Fruit fly (Drosophila melanogaster) whole organism, prepupa: Measurements from ENCODE around the gene CG8100.

Source experiments
- CG10669 ChIP-seq: fragments of 200-800 bp; sonication (Bioruptor generic); optimal IDR thresholded peaks from 3 replicates; lab custom pipeline; 2018; ENCODE audit warnings: missing biosample characterization, mild to moderate bottlenecking, missing genetic modification characterization, moderate library complexity
- CG3032 ChIP-seq: fragments of 200-800 bp; optimal IDR thresholded peaks from 2 replicates; lab custom pipeline; 2019; ENCODE audit warnings: missing biosample characterization, mild to moderate bottlenecking, missing genetic modification characterization, moderate library complexity
- CG6792 ChIP-seq: fragments of 200-800 bp; sonication (Bioruptor generic); optimal IDR thresholded peaks from 3 replicates; lab custom pipeline; 2016; ENCODE audit warnings: missing biosample characterization, missing genetic modification characterization
- CG8119 ChIP-seq: fragments of 200-800 bp; sonication (Bioruptor generic); IDR thresholded peaks from 3 replicates; pipeline ENCODE4 v1.3.6; 2022; ENCODE audit warnings: missing biosample characterization, missing genetic modification characterization
- Sox102F ChIP-seq: fragments of 200-800 bp; sonication (Bioruptor generic); optimal IDR thresholded peaks from 2 replicates; lab custom pipeline; 2016; ENCODE audit warnings: missing biosample characterization, mild to moderate bottlenecking, missing genetic modification characterization

DNA sequence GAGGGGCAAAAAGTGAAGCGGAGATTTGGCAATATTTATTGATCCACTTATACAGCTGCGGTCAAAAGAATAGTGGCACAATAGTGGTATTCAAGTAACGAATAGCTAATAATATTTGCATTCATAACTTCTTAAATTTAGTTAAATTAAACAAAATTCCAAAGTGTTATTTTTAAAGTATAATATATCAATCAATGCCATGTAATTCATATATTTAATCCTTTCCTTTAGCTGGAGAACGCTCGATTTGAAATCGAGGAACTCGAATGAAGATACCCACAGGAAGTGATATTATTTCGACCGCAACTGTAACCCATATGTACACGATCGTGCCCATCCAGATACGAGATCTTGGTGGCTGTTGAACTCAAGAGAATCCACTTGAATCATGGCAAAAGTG lies 4.2 kb upstream of the CG8100 start:
- TF ChIP-seq CG3032 = no peak
- no peak for TF ChIP-seq CG10669 (GFP tag; lab: Kevin White, UChicago)
- TF ChIP-seq Sox102F (GFP tag; lab: Kevin White, UChicago) = no peak
- no peak for TF ChIP-seq CG8119 (GFP tag; lab: Robert Waterston, UW)
- TF ChIP-seq CG6792 = no peak
